Worm (Caenorhabditis elegans) whole organism, late embryonic: ENCODE measurements around the gene T13A10.64.

ENCODE experiments used
- ceh-19 ChIP-seq: fragments of 200-800 bp; sonication (Bioruptor generic); optimal IDR thresholded peaks from 2 replicates; lab custom pipeline; 2018; ENCODE audit warnings: mild to moderate bottlenecking, missing genetic modification characterization, missing compliant biosample characterization
- ceh-34 ChIP-seq: sonication (generic microtip); optimal IDR thresholded peaks from 2 replicates; lab custom pipeline; 2016; ENCODE audit warnings: mild to moderate bottlenecking, missing genetic modification characterization, missing compliant biosample characterization
- ceh-48 ChIP-seq: sonication (generic microtip); optimal IDR thresholded peaks from 2 replicates; lab custom pipeline; 2016; ENCODE audit warnings: missing genetic modification characterization, inconsistent platforms, missing compliant biosample characterization
- che-1 ChIP-seq: sonication (generic microtip); optimal IDR thresholded peaks from 2 replicates; lab custom pipeline; 2016; ENCODE audit warnings: mild to moderate bottlenecking, missing genetic modification characterization, missing compliant biosample characterization
- gmeb-2 ChIP-seq: sonication (generic microtip); optimal IDR thresholded peaks from 2 replicates; lab custom pipeline; 2016; ENCODE audit warnings: missing genetic modification characterization, inconsistent platforms, missing compliant biosample characterization
- pha-4 ChIP-seq: fragments of 150-350 bp; optimal IDR thresholded peaks from 2 replicates; lab custom pipeline; 2018; ENCODE audit warnings: missing biosample characterization, missing genetic modification reagents, missing genetic modification characterization
- syd-9 ChIP-seq: sonication (generic microtip); optimal IDR thresholded peaks from 2 replicates; lab custom pipeline; 2016; ENCODE audit warnings: mild to moderate bottlenecking, missing genetic modification characterization, moderate library complexity, missing compliant biosample characterization
- unc-42 ChIP-seq: sonication (generic microtip); optimal IDR thresholded peaks from 2 replicates; lab custom pipeline; 2016; ENCODE audit warnings: missing genotype, missing genetic modification characterization, missing compliant biosample characterization
- unc-86 ChIP-seq: sonication (generic microtip); optimal IDR thresholded peaks from 2 replicates; lab custom pipeline; 2016; ENCODE audit warnings: missing genetic modification characterization, missing compliant biosample characterization

DNA sequence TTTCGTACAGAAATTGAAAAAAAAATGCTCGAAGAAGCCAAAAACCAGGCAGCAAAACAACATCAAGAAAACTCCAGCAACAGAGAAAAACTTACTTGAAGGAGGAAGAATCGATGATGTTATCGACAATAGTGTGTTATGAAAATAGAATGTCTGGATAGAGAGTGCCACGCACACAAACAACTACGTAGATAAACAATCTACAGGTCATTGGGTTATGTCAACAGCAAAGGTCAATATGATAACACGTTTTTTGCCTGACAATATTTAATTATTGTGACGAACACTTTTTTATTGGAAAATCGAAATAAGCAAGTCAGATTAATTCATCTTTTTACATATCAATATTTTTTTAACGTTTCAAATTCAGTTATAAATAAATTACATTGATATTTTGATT, 24.7 kb downstream of the T13A10.64 start, which contains the start of gene sams-5:
- TF ChIP-seq ceh-48 (tag; lab: Kevin White, UChicago) (no peak), unc-86 (no peak), syd-9 (tag; lab: Kevin White, UChicago) (no peak), gmeb-2 (tag; lab: Kevin White, UChicago) (no peak), che-1 (no peak), unc-42 (tag; lab: Kevin White, UChicago) (no peak), pha-4 (tag; lab: Kevin White, UChicago) (no peak), ceh-34 (tag; lab: Kevin White, UChicago) (no peak), ceh-19 (GFP tag; lab: Kevin White, UChicago) (no peak)
